Worm (Caenorhabditis elegans) whole organism, L4 larva: ENCODE data around the gene umps-1.

ENCODE experiments used
- D1046.2 ChIP-seq: fragments of 200-800 bp; sonication (Bioruptor generic); IDR thresholded peaks from 2 replicates; pipeline ENCODE4 v1.3.6; 2022; ENCODE audit warnings: missing genetic modification characterization, missing compliant biosample characterization
- F10B5.3 ChIP-seq: sonication (generic microtip); optimal IDR thresholded peaks from 2 replicates; lab custom pipeline; 2016; ENCODE audit warnings: mild to moderate bottlenecking, missing genetic modification characterization, missing compliant biosample characterization
- F49E8.2 ChIP-seq: sonication (generic microtip); optimal IDR thresholded peaks from 2 replicates; lab custom pipeline; 2016; ENCODE audit warnings: missing compliant biosample characterization, mild to moderate bottlenecking, missing genetic modification characterization, borderline replicate concordance
- T20F7.1 ChIP-seq: fragments of 200-800 bp; sonication (Bioruptor generic); optimal IDR thresholded peaks from 2 replicates; lab custom pipeline; 2018; ENCODE audit warnings: mild to moderate bottlenecking, missing genetic modification characterization, missing compliant biosample characterization
- Y105C5A.15 ChIP-seq: fragments of 200-800 bp; sonication (Bioruptor generic); IDR thresholded peaks from 2 replicates; pipeline ENCODE4 v1.3.6; 2022; ENCODE audit warnings: missing genetic modification characterization, missing compliant biosample characterization
- Y5F2A.4 ChIP-seq: fragments of 200-800 bp; sonication (Bioruptor generic); optimal IDR thresholded peaks from 2 replicates; lab custom pipeline; 2018; ENCODE audit warnings: mild to moderate bottlenecking, missing genetic modification characterization, missing compliant biosample characterization
- ZK337.2 ChIP-seq: fragments of 200-800 bp; sonication (Bioruptor generic); IDR thresholded peaks from 2 replicates; pipeline ENCODE4 v1.3.6; 2022; ENCODE audit warnings: missing genetic modification reagents, missing genetic modification characterization, missing compliant biosample characterization
- ZK546.5 ChIP-seq, 2 experiments: sonication (generic microtip); optimal IDR thresholded peaks; 2 replicates each; lab custom pipeline; 2017; ENCODE audit warnings: missing biosample characterization in 2 of 2, missing genetic modification characterization in 2 of 2
- aha-1 ChIP-seq: fragments of 150-350 bp; peaks from one replicate; lab custom pipeline; 2014; ENCODE audit warnings: missing biosample characterization, missing genetic modification characterization
- aly-2 ChIP-seq: sonication (generic microtip); optimal IDR thresholded peaks from 2 replicates; lab custom pipeline; 2018; ENCODE audit warnings: missing biosample characterization, missing genetic modification characterization
- ama-1 ChIP-seq: fragments of 150-350 bp; optimal IDR thresholded peaks from 2 replicates; lab custom pipeline; 2014; ENCODE audit warnings: inconsistent platforms, mixed read lengths
- attf-4 ChIP-seq: sonication (generic microtip); optimal IDR thresholded peaks from 3 replicates; lab custom pipeline; 2017; ENCODE audit warnings: missing biosample characterization, missing genetic modification characterization
- ceh-62 ChIP-seq: sonication (generic microtip); optimal IDR thresholded peaks from 2 replicates; lab custom pipeline; 2017; ENCODE audit warnings: missing biosample characterization, missing genetic modification characterization
- ceh-82 ChIP-seq: sonication (generic microtip); optimal IDR thresholded peaks from 2 replicates; lab custom pipeline; 2017; ENCODE audit warnings: missing biosample characterization, missing genetic modification characterization
- cey-2 ChIP-seq: sonication (generic microtip); optimal IDR thresholded peaks from 3 replicates; lab custom pipeline; 2017; ENCODE audit warnings: missing genetic modification characterization, mild to moderate bottlenecking, missing compliant biosample characterization, antibody characterized with exemption, borderline replicate concordance; ENCODE audit not compliant: insufficient read depth
- daf-12 ChIP-seq: fragments of 150-350 bp; optimal IDR thresholded peaks from 2 replicates; lab custom pipeline; 2014; ENCODE audit warnings: missing biosample characterization, missing genetic modification reagents, missing genetic modification characterization
- daf-16 ChIP-seq, 3 experiments: sonication (generic microtip); optimal IDR thresholded peaks; 2 replicates each; lab custom pipeline; 2016 to 2017; ENCODE audit warnings: missing genetic modification characterization in 3 of 3, missing genetic modification reagents in 3 of 3, mild to moderate bottlenecking in 2 of 3, missing compliant biosample characterization in 2 of 3, missing biosample characterization in 1 of 3, moderate library complexity in 1 of 3
- daf-8 ChIP-seq: fragments of 200-800 bp; sonication (Bioruptor generic); IDR thresholded peaks from 2 replicates; pipeline ENCODE4 v1.3.6; 2022; ENCODE audit warnings: missing genetic modification characterization, missing compliant biosample characterization
- dmd-9 ChIP-seq: fragments of 200-800 bp; sonication (Bioruptor generic); IDR thresholded peaks from 2 replicates; pipeline ENCODE4 v1.3.6; 2022; ENCODE audit warnings: missing genetic modification reagents, missing genetic modification characterization, missing compliant biosample characterization
- egl-43 ChIP-seq: fragments of 200-800 bp; sonication (Bioruptor generic); IDR thresholded peaks from 2 replicates; pipeline ENCODE4 v1.3.6; 2022; ENCODE audit warnings: missing genetic modification reagents, missing genetic modification characterization, missing compliant biosample characterization
- gei-8 ChIP-seq: fragments of 200-800 bp; sonication (Bioruptor generic); optimal IDR thresholded peaks from 2 replicates; lab custom pipeline; 2018; ENCODE audit warnings: mild to moderate bottlenecking, missing genetic modification characterization, missing compliant biosample characterization
- hif-1 ChIP-seq, 2 experiments: sonication (generic microtip); optimal IDR thresholded peaks; 2 replicates each; lab custom pipeline; 2016 to 2017; ENCODE audit warnings: missing compliant biosample characterization in 2 of 2, missing genetic modification characterization in 2 of 2, missing genetic modification reagents in 2 of 2, missing genotype in 2 of 2, mild to moderate bottlenecking in 1 of 2
- hlh-30 ChIP-seq: sonication (generic microtip); optimal IDR thresholded peaks from 2 replicates; lab custom pipeline; 2017; ENCODE audit warnings: antibody characterized with exemption, mild to moderate bottlenecking, missing genetic modification characterization, missing compliant biosample characterization; ENCODE audit not compliant: insufficient read depth
- hmg-1.1 ChIP-seq: fragments of 200-800 bp; sonication (Bioruptor generic); IDR thresholded peaks from 2 replicates; pipeline ENCODE4 v1.3.6; 2022; ENCODE audit warnings: missing genetic modification reagents, missing genetic modification characterization, missing compliant biosample characterization
- jun-1 ChIP-seq: fragments of 150-350 bp; optimal IDR thresholded peaks from 2 replicates; lab custom pipeline; 2014; ENCODE audit warnings: missing biosample characterization, missing genetic modification reagents, missing genetic modification characterization
- lin-1 ChIP-seq: fragments of 200-800 bp; sonication (Bioruptor generic); IDR thresholded peaks from 2 replicates; pipeline ENCODE4 v1.3.6; 2022; ENCODE audit warnings: missing genetic modification reagents, missing genetic modification characterization, missing compliant biosample characterization
- lin-13 ChIP-seq: fragments of 150-350 bp; optimal IDR thresholded peaks from 2 replicates; lab custom pipeline; 2014; ENCODE audit warnings: missing biosample characterization, missing genetic modification reagents, missing genetic modification characterization
- madf-9 ChIP-seq: fragments of 200-800 bp; sonication (Bioruptor generic); conservative IDR thresholded peaks from 2 replicates; pipeline ENCODE4 v1.3.6; 2022; ENCODE audit warnings: missing genetic modification reagents, missing genetic modification characterization, missing compliant biosample characterization
- mes-2 ChIP-seq: sonication (generic microtip); optimal IDR thresholded peaks from 2 replicates; lab custom pipeline; 2016; ENCODE audit warnings: missing genotype, mild to moderate bottlenecking, missing genetic modification characterization, missing compliant biosample characterization; ENCODE audit not compliant: poor library complexity, severe bottlenecking
- mxl-3 ChIP-seq: fragments of 200-800 bp; sonication (Bioruptor generic); optimal IDR thresholded peaks from 2 replicates; lab custom pipeline; 2018; ENCODE audit warnings: mild to moderate bottlenecking, missing genetic modification characterization, missing compliant biosample characterization
- nhr-10 ChIP-seq: fragments of 150-350 bp; optimal IDR thresholded peaks from 2 replicates; lab custom pipeline; 2014; ENCODE audit warnings: missing biosample characterization, missing genetic modification characterization
- nhr-41 ChIP-seq: fragments of 200-800 bp; sonication (Bioruptor generic); IDR thresholded peaks from 2 replicates; pipeline ENCODE4 v1.3.6; 2022; ENCODE audit warnings: missing genetic modification reagents, missing genetic modification characterization, missing compliant biosample characterization
- nhr-42 ChIP-seq: fragments of 200-800 bp; sonication (Bioruptor generic); IDR thresholded peaks from 2 replicates; pipeline ENCODE4 v1.3.6; 2022; ENCODE audit warnings: missing genetic modification characterization, missing compliant biosample characterization
- nhr-77 ChIP-seq: fragments of 150-350 bp; optimal IDR thresholded peaks from 2 replicates; lab custom pipeline; 2014; ENCODE audit warnings: missing biosample characterization, missing genetic modification characterization
- pha-4 ChIP-seq, 2 experiments: fragments of 150-350 bp in 1 of 2; fragments of 200-800 bp in 1 of 2; sonication (Bioruptor generic) in 1 of 2; IDR thresholded peaks in 1 of 2; optimal IDR thresholded peaks in 1 of 2; 2 replicates each; pipeline versions ENCODE4 v1.3.6 to Lab custom; 2014 to 2022; ENCODE audit warnings: missing genetic modification characterization in 2 of 2, missing genetic modification reagents in 2 of 2, missing biosample characterization in 1 of 2, missing compliant biosample characterization in 1 of 2
- php-3 ChIP-seq: fragments of 200-800 bp; sonication (Bioruptor generic); IDR thresholded peaks from 2 replicates; pipeline ENCODE4 v1.3.6; 2022; ENCODE audit warnings: missing genetic modification reagents, missing genetic modification characterization, missing compliant biosample characterization
- rbr-2 ChIP-seq: sonication (generic microtip); optimal IDR thresholded peaks from 2 replicates; lab custom pipeline; 2016; ENCODE audit warnings: missing genotype, missing genetic modification characterization, missing compliant biosample characterization
- saeg-2 ChIP-seq: fragments of 200-800 bp; sonication (Bioruptor generic); IDR thresholded peaks from 2 replicates; pipeline ENCODE4 v1.3.6; 2022; ENCODE audit warnings: missing genetic modification reagents, missing genetic modification characterization, missing compliant biosample characterization
- skn-1 ChIP-seq: fragments of 150-350 bp; optimal IDR thresholded peaks from 2 replicates; lab custom pipeline; 2014; ENCODE audit warnings: missing biosample characterization, missing genetic modification characterization
- snpc-1.2 ChIP-seq: fragments of 200-800 bp; sonication (Bioruptor generic); IDR thresholded peaks from 2 replicates; pipeline ENCODE4 v1.3.6; 2022; ENCODE audit warnings: missing genetic modification reagents, missing genetic modification characterization, missing compliant biosample characterization
- snpc-4 ChIP-seq: fragments of 150-350 bp; optimal IDR thresholded peaks from 2 replicates; lab custom pipeline; 2014; ENCODE audit warnings: missing biosample characterization, missing genetic modification characterization
- spr-1 ChIP-seq: sonication (generic microtip); optimal IDR thresholded peaks from 2 replicates; lab custom pipeline; 2016; ENCODE audit warnings: mild to moderate bottlenecking, missing genetic modification characterization, missing compliant biosample characterization
- spr-3 ChIP-seq: fragments of 200-800 bp; sonication (Bioruptor generic); optimal IDR thresholded peaks from 2 replicates; lab custom pipeline; 2018; ENCODE audit warnings: mild to moderate bottlenecking, missing genetic modification characterization, missing compliant biosample characterization
- tag-97 ChIP-seq: fragments of 200-800 bp; sonication (Bioruptor generic); IDR thresholded peaks from 2 replicates; pipeline ENCODE4 v1.3.6; 2022; ENCODE audit warnings: missing genetic modification characterization, missing compliant biosample characterization
- unc-130 ChIP-seq: sonication (generic microtip); optimal IDR thresholded peaks from 2 replicates; lab custom pipeline; 2016; ENCODE audit warnings: missing genetic modification reagents, missing genetic modification characterization, missing compliant biosample characterization
- unc-39 ChIP-seq: sonication (generic microtip); optimal IDR thresholded peaks from 2 replicates; lab custom pipeline; 2017; ENCODE audit warnings: missing biosample characterization, missing genetic modification characterization
- vab-7 ChIP-seq: fragments of 200-800 bp; sonication (Bioruptor generic); IDR thresholded peaks from 2 replicates; pipeline ENCODE4 v1.3.6; 2022; ENCODE audit warnings: missing genetic modification reagents, missing genetic modification characterization, missing compliant biosample characterization
- zfp-3 ChIP-seq: fragments of 200-800 bp; sonication (Bioruptor generic); conservative IDR thresholded peaks from 2 replicates; pipeline ENCODE4 v1.3.6; 2022; ENCODE audit warnings: missing genetic modification reagents, missing genetic modification characterization, missing compliant biosample characterization
- zip-11 ChIP-seq: fragments of 200-800 bp; sonication (Bioruptor generic); IDR thresholded peaks from 2 replicates; pipeline ENCODE4 v1.3.6; 2022; ENCODE audit warnings: missing genetic modification characterization, missing compliant biosample characterization

Gene umps-1

DNA sequence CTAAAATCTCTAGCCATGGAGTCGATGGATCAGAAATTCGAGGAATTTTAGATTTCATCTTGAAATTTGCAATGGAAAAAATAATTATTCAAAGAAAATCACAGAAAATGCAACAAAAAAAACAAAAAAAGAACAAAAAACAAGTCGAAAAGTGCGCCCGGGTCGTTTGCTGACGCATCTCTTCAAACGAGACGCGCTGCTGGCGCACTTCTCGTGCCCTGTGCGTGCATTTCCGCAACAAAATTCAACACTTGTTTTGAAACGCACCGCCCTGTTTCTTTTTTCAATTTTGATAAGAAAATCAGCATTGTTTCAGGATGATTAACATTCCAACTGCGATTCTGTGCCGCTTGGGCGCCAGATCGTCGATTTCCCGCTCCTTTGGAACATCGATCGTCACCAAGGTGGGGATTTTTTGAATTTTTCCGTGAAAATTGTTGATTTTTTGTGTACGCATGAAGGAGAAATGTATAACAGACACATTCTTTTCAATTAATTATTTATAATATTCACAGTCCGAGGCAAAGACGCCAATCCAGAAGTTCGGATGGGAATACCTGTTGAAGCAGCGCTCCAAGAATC lies 23.4 kb downstream of the umps-1 start, which contains the start of the genes jmjd-4 and mev-1 (continued):
- 0 out of 2 replicates have a peak, but pooled peaks have one; percentile 21 for TF ChIP-seq vab-7 (GFP tag; lab: Robert Waterston, UW)
- TF ChIP-seq nhr-10 (tag; lab: Kevin White, UChicago), result no peak
- TF ChIP-seq mes-2 (tag; lab: Kevin White, UChicago), result peak; percentile 86
- 0 out of 2 replicates have a peak, but pooled peaks have one; percentile 39 for TF ChIP-seq snpc-1.2 (GFP tag; lab: Robert Waterston, UW)
- TF ChIP-seq dmd-9, result no peak
- no peak for TF ChIP-seq tag-97
- TF ChIP-seq daf-8 (GFP tag; lab: Robert Waterston, UW), result no peak
- no peak for TF ChIP-seq ZK337.2 (GFP tag; lab: Robert Waterston, UW)
- no peak for TF ChIP-seq Y105C5A.15 (GFP tag; lab: Robert Waterston, UW)
- TF ChIP-seq aly-2 (tag; lab: Kevin White, UChicago), result no peak
- TF ChIP-seq ceh-82, result no peak
- no peak for TF ChIP-seq attf-4
- TF ChIP-seq zfp-3 (GFP tag; lab: Robert Waterston, UW), result peak; percentile 78
- TF ChIP-seq skn-1 (tag; lab: Kevin White, UChicago), result no peak
- TF ChIP-seq nhr-42 (GFP tag; lab: Robert Waterston, UW), result 0 out of 2 replicates have a peak, but pooled peaks have one; percentile 67
- 0 out of 2 replicates have a peak, but pooled peaks have one; percentile 35 for TF ChIP-seq saeg-2 (GFP tag; lab: Robert Waterston, UW)
- TF ChIP-seq egl-43 (GFP tag; lab: Robert Waterston, UW), result peak; percentile 81
- peak; percentile 63 for TF ChIP-seq mxl-3 (GFP tag; lab: Kevin White, UChicago)
- no peak for TF ChIP-seq ceh-62 (tag; lab: Kevin White, UChicago)
- TF ChIP-seq hlh-30, result peak; percentile 82
- TF ChIP-seq gei-8 (GFP tag; lab: Kevin White, UChicago), result no peak
- peak; percentile 85 to 99 for TF ChIP-seq hif-1 (tag; optimal IDR thresholded peaks at IDR 0.05; lab: Kevin White, UChicago)
- TF ChIP-seq cey-2 (tag; lab: Kevin White, UChicago), result no peak
- peak; percentile 99 for TF ChIP-seq aha-1 (tag; lab: Kevin White, UChicago)
- peak; percentile 71 for TF ChIP-seq nhr-77 (tag; lab: Kevin White, UChicago)
- 0 out of 2 replicates have a peak, but pooled peaks have one; percentile 52 for TF ChIP-seq D1046.2 (GFP tag; lab: Robert Waterston, UW)
- TF ChIP-seq ama-1 (lab: Kevin White, UChicago), result peak; percentile 79
- peak; percentile 24 for TF ChIP-seq Y5F2A.4 (GFP tag; lab: Kevin White, UChicago)
- TF ChIP-seq daf-16 (GFP tag; optimal IDR thresholded peaks at IDR 0.05; lab: Kevin White, UChicago), result peak in 1 of 2 experiments; percentile 55
- peak; percentile 84 for TF ChIP-seq daf-16 (tag; optimal IDR thresholded peaks at IDR 0.05; lab: Kevin White, UChicago)
- TF ChIP-seq rbr-2 (tag; lab: Kevin White, UChicago), result peak; percentile 85
- TF ChIP-seq hmg-1.1 (GFP tag; lab: Robert Waterston, UW), result peak; percentile 89
- TF ChIP-seq madf-9, result 0 out of 2 replicates have a peak, but pooled peaks have one; percentile 41
- no peak for TF ChIP-seq T20F7.1 (GFP tag; lab: Kevin White, UChicago)
- TF ChIP-seq F49E8.2 (tag; lab: Kevin White, UChicago), result peak; percentile 38
- TF ChIP-seq unc-39 (tag; lab: Kevin White, UChicago), result no peak
- peak; percentile 35 for TF ChIP-seq jun-1 (tag; lab: Kevin White, UChicago)
- peak; percentile 49; the same call in 1 of the 2 replicates for TF ChIP-seq nhr-41 (GFP tag; lab: Robert Waterston, UW)
- peak; percentile 80 for TF ChIP-seq spr-1
- TF ChIP-seq zip-11 (GFP tag; lab: Robert Waterston, UW), result no peak
- TF ChIP-seq spr-3, result peak; percentile 75
- no peak for TF ChIP-seq snpc-4 (tag; lab: Kevin White, UChicago)
- TF ChIP-seq pha-4 (GFP tag; IDR thresholded peaks at IDR 0.05; lab: Robert Waterston, UW), result peak; percentile 76; the same call in 1 of the 2 replicates
- TF ChIP-seq pha-4 (tag; optimal IDR thresholded peaks at IDR 0.05; lab: Kevin White, UChicago), result no peak
- peak; percentile 72; the same call in 1 of the 2 replicates for TF ChIP-seq lin-1 (GFP tag; lab: Robert Waterston, UW)
- peak; percentile 69 for TF ChIP-seq php-3 (GFP tag; lab: Robert Waterston, UW)
- no peak for TF ChIP-seq daf-12 (tag; lab: Kevin White, UChicago)
- TF ChIP-seq F10B5.3 (tag; lab: Kevin White, UChicago), result peak; percentile 45
- TF ChIP-seq lin-13 (GFP tag; lab: Kevin White, UChicago), result peak; percentile 86
- TF ChIP-seq unc-130 (GFP tag; lab: Kevin White, UChicago), result peak; percentile 35
- TF ChIP-seq ZK546.5 (tag; optimal IDR thresholded peaks at IDR 0.05; lab: Kevin White, UChicago), result no peak
